Worm (Caenorhabditis elegans) whole organism, mixed stage, embryonic: Measurements from ENCODE around the gene Y53C12B.1.

Experiments
- M03D4.4 ChIP-seq: sonication (generic microtip); optimal IDR thresholded peaks from 2 replicates; lab custom pipeline; 2017; ENCODE audit warnings: mild to moderate bottlenecking, missing genetic modification characterization, missing compliant biosample characterization
- blmp-1 ChIP-seq: fragments of 150-350 bp; optimal IDR thresholded peaks from 2 replicates; lab custom pipeline; 2014; ENCODE audit warnings: missing biosample characterization, missing genetic modification characterization
- ceh-43 ChIP-seq: fragments of 200-800 bp; sonication (Bioruptor generic); optimal IDR thresholded peaks from 2 replicates; lab custom pipeline; 2018; ENCODE audit warnings: mild to moderate bottlenecking, missing genetic modification characterization, moderate library complexity, missing compliant biosample characterization
- ceh-83 ChIP-seq: fragments of 200-800 bp; sonication (Bioruptor generic); optimal IDR thresholded peaks from 2 replicates; lab custom pipeline; 2018; ENCODE audit warnings: mild to moderate bottlenecking, missing genetic modification characterization, missing compliant biosample characterization
- ces-1 ChIP-seq: fragments of 150-350 bp; optimal IDR thresholded peaks from 2 replicates; lab custom pipeline; 2014; ENCODE audit warnings: missing biosample characterization, missing genetic modification reagents, missing genetic modification characterization
- cnd-1 ChIP-seq: fragments of 200-800 bp; sonication (Bioruptor generic); optimal IDR thresholded peaks from 2 replicates; lab custom pipeline; 2018; ENCODE audit warnings: mild to moderate bottlenecking, missing genetic modification characterization, missing compliant biosample characterization
- elt-1 ChIP-seq: sonication (generic microtip); optimal IDR thresholded peaks from 2 replicates; lab custom pipeline; 2017; ENCODE audit warnings: missing genetic modification characterization, mild to moderate bottlenecking, missing compliant biosample characterization, antibody characterized with exemption, moderate library complexity, borderline replicate concordance; ENCODE audit not compliant: insufficient read depth
- elt-3 ChIP-seq: fragments of 150-350 bp; optimal IDR thresholded peaks from 2 replicates; lab custom pipeline; 2014; ENCODE audit warnings: missing biosample characterization, missing genetic modification characterization
- flh-1 ChIP-seq: fragments of 200-800 bp; sonication (Bioruptor generic); optimal IDR thresholded peaks from 2 replicates; lab custom pipeline; 2018; ENCODE audit warnings: mild to moderate bottlenecking, missing genetic modification characterization, moderate library complexity, missing compliant biosample characterization
- ham-2 ChIP-seq: fragments of 200-800 bp; sonication (Bioruptor generic); optimal IDR thresholded peaks from 2 replicates; lab custom pipeline; 2018; ENCODE audit warnings: mild to moderate bottlenecking, missing genetic modification characterization, missing compliant biosample characterization
- hlh-1 ChIP-seq: fragments of 150-350 bp; optimal IDR thresholded peaks from 2 replicates; lab custom pipeline; 2014; ENCODE audit warnings: missing biosample characterization, missing genetic modification reagents, missing genetic modification characterization
- lin-13 ChIP-seq: fragments of 150-350 bp; optimal IDR thresholded peaks from 2 replicates; lab custom pipeline; 2014; ENCODE audit warnings: missing biosample characterization, missing genetic modification characterization
- lin-32 ChIP-seq: fragments of 200-800 bp; sonication (Bioruptor generic); optimal IDR thresholded peaks from 2 replicates; lab custom pipeline; 2018; ENCODE audit warnings: mild to moderate bottlenecking, missing genetic modification characterization, missing compliant biosample characterization
- lsy-2 ChIP-seq: fragments of 150-350 bp; optimal IDR thresholded peaks from 2 replicates; lab custom pipeline; 2014; ENCODE audit warnings: missing biosample characterization, missing genetic modification characterization
- mep-1 ChIP-seq: fragments of 150-350 bp; optimal IDR thresholded peaks from 2 replicates; lab custom pipeline; 2017; ENCODE audit warnings: missing biosample characterization, missing genetic modification reagents, missing genetic modification characterization, inconsistent platforms
- nhr-12 ChIP-seq: fragments of 150-350 bp; optimal IDR thresholded peaks from 2 replicates; lab custom pipeline; 2014; ENCODE audit warnings: missing biosample characterization, missing genetic modification characterization
- nhr-2 ChIP-seq: fragments of 150-350 bp; optimal IDR thresholded peaks from 2 replicates; lab custom pipeline; 2014; ENCODE audit warnings: missing biosample characterization, missing genetic modification characterization
- nhr-28 ChIP-seq: fragments of 150-350 bp; optimal IDR thresholded peaks from 2 replicates; lab custom pipeline; 2014; ENCODE audit warnings: missing biosample characterization, missing genetic modification characterization
- nhr-76 ChIP-seq: sonication (generic microtip); optimal IDR thresholded peaks from 2 replicates; lab custom pipeline; 2017; ENCODE audit warnings: missing biosample characterization, missing genetic modification characterization
- pha-4 ChIP-seq: fragments of 150-350 bp; optimal IDR thresholded peaks from 2 replicates; lab custom pipeline; 2018; ENCODE audit warnings: missing biosample characterization, missing genetic modification reagents, missing genetic modification characterization
- sem-2 ChIP-seq: fragments of 200-800 bp; sonication (Bioruptor generic); optimal IDR thresholded peaks from 2 replicates; lab custom pipeline; 2018; ENCODE audit warnings: mild to moderate bottlenecking, missing genetic modification characterization, missing compliant biosample characterization
- sptf-1 ChIP-seq: sonication (generic microtip); optimal IDR thresholded peaks from 2 replicates; lab custom pipeline; 2017; ENCODE audit warnings: mild to moderate bottlenecking, missing genetic modification characterization, moderate library complexity, missing compliant biosample characterization
- unc-120 ChIP-seq: sonication (generic microtip); optimal IDR thresholded peaks from 2 replicates; lab custom pipeline; 2017; ENCODE audit warnings: missing genetic modification characterization, missing compliant biosample characterization; ENCODE audit not compliant: poor library complexity, severe bottlenecking
- unc-39 ChIP-seq: fragments of 150-350 bp; optimal IDR thresholded peaks from 2 replicates; lab custom pipeline; 2014; ENCODE audit warnings: missing biosample characterization, missing genetic modification characterization
- unc-62 ChIP-seq: fragments of 150-350 bp; optimal IDR thresholded peaks from 2 replicates; lab custom pipeline; 2014; ENCODE audit warnings: missing biosample characterization, missing genetic modification reagents, missing genetic modification characterization
- zip-8 ChIP-seq: fragments of 150-350 bp; optimal IDR thresholded peaks from 2 replicates; lab custom pipeline; 2014; ENCODE audit warnings: missing biosample characterization, missing genetic modification characterization

Gene Y53C12B.1

DNA sequence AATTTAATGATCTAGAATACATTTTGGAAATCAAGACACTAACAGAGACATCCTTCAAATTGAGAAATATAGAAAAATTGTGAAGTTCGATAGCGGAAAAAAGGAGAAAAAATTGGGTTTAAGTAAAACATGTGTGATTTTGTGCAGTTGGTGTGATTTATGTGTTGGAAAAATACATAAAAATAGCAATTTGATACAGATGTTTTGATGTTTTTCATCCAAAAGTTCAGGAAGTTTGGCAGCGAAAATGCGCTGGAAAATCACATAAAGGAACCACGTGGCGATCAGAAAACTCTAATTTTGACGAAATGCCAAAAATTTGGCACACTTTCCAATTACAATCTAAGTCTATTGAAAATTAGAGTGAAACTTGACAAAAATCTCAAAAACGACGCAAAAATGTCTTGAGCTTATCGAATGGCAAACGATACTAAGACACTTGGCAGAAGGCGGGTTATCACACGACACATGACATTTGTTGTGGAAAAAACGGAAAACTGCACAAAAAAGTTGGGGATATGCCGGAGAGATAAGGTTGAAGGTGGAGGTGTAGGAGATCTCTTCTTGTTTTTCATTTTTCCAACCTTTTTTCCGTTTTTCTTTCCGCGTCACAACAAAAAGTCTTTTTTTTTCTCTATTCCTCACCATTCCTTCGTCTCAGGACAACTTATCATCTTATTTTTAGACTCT lies 28.2 kb upstream of the Y53C12B.1 start, which contains the start of gene ZK1321.4:
ZK1321.4 (minus strand) TSS at position 51 of the 690 bp plus-strand sequence.
- TF ChIP-seq elt-3 (tag; lab: Kevin White, UChicago), result no peak
- TF ChIP-seq mep-1 (tag; lab: Kevin White, UChicago), result no peak
- no peak for TF ChIP-seq ceh-83 (GFP tag; lab: Kevin White, UChicago)
- TF ChIP-seq ces-1 (GFP tag; lab: Kevin White, UChicago), result no peak
- TF ChIP-seq cnd-1 (tag; lab: Kevin White, UChicago), result no peak
- no peak for TF ChIP-seq nhr-28
- TF ChIP-seq hlh-1 (tag; lab: Kevin White, UChicago), result peak; percentile 19
- TF ChIP-seq flh-1, result no peak
- TF ChIP-seq, all 35 proteins: peak for 1

DNA sequence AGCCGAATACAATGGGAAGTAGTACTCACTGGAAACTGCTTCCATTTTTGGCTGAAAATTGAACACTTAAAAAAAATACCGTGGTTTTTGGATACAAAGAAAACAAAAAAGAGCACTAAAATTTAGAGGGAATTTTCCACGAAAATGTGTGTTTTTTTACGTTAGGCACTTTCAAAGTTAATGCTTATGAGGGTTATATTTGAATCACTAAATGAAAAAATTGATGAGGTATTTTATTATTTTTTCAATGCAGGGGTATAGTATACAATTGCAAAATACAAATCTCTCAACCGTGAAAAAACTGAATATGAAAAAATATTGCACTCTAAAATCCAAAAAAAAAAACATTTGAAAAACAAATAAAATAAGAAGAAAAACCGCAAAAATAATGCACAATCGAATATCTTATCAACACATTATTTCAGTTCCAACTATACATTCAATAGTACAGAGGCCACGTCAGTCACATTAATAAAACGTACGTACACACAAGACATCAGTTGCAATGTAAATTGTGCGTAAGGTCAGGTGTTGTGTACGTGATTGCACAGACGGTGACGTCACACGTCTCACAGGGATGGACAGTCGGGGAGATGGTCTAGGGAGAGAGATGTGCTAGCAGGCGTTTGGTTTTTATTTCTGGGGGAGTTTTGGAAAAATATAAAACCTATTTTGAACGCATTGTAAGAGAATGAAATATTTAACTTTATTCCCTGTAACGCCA lies 24.1 kb upstream of the Y53C12B.1 start, which contains the start of gene aqp-10:
aqp-10 (minus strand) TSS at position 51 of the 724 bp plus-strand sequence.
- no peak for TF ChIP-seq sptf-1 (tag; lab: Kevin White, UChicago)
- TF ChIP-seq ces-1 (GFP tag; lab: Kevin White, UChicago), result no peak
- no peak for TF ChIP-seq M03D4.4 (tag; lab: Kevin White, UChicago)
- no peak for TF ChIP-seq unc-39 (tag; lab: Kevin White, UChicago)
- peak; percentile 20 for TF ChIP-seq lsy-2 (tag; lab: Kevin White, UChicago)
- TF ChIP-seq pha-4, result peak; percentile 32

DNA sequence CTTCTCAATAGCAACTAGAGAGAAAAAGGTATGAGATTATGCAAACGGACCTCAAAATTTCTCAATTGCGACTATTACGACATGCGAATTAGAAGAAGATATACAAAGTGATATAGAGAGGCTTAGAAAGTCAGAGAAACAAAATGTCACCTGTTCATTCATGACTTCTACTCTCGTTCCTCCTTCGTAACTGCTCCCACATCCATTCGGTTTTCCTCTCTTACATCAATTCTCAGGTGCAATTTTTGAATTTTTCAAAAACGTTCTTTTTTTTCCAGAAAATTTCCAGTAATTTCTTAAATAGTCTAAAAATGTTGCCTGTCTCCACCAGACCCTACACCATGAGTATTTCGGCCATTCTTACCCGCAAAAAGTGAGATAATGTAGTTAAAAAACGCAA lies 18.8 kb upstream of the Y53C12B.1 start:
- TF ChIP-seq sem-2 (GFP tag; lab: Kevin White, UChicago) (no peak), lin-32 (GFP tag; lab: Kevin White, UChicago) (no peak), hlh-1 (tag; lab: Kevin White, UChicago) (peak; percentile 69), unc-120 (tag; lab: Kevin White, UChicago) (peak; percentile 38), nhr-2 (tag; lab: Kevin White, UChicago) (no peak), blmp-1 (tag; lab: Kevin White, UChicago) (no peak), lin-13 (tag; lab: Kevin White, UChicago) (no peak), unc-39 (tag; lab: Kevin White, UChicago) (no peak)

DNA sequence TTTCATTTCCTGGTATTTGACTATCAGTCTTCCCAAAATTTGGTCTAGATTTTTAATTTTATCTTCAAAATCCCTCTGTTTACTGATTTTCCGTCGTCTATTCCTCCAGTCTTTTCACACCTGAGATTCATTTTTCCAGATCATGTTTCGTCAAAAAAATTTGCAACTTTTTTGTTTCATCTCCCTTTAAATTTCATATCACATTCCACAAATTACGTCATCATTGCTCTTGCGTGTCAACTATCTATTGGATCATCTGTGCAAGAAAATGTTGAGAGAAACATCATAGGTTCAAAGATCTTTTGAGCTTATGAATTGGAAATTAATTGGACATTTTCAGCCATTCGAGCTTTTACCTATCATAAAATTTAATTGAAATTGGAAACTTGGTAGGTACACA lies 13.5 kb upstream of the Y53C12B.1 start:
- TF ChIP-seq unc-62 (GFP tag; lab: Kevin White, UChicago), result no peak
- peak; percentile 56 for TF ChIP-seq zip-8 (tag; lab: Kevin White, UChicago)

DNA sequence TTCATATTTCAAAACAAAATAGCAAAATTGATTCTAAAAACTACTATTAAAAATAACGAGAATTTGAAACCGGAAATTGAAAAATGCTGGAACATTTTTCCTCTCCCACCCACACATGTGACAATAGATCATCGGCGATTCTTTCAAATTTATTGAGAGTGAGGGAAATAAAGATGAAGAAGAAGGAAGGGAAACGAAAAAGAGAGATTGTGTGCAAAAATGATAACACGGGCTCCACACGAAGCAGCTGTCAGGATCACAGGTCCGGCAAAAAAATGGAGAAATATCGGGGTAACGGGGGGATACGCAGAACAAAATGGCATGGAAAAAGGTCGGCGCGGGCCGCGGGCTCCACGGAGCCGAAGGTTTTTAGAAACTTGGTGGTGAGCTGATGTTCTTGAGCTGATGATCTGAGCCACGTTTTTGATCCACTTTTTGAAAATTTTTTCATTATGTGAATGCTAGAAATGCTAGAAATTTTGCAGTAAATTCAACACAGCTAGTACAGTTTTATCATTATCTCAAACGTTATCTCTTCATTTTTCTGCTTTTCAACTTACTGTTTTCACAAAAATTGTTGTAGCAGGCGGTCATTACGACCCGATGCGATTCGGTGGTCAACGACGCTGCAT lies 11.9 kb upstream of the Y53C12B.1 start, which contains the start of gene shk-1:
shk-1 (plus strand) TSS at position 582 of the 632 bp plus-strand sequence.
- peak; percentile 86 for TF ChIP-seq hlh-1 (tag; lab: Kevin White, UChicago)
- no peak for TF ChIP-seq lsy-2 (tag; lab: Kevin White, UChicago)
- TF ChIP-seq nhr-12, result no peak
- TF ChIP-seq cnd-1 (tag; lab: Kevin White, UChicago), result no peak
- TF ChIP-seq unc-120 (tag; lab: Kevin White, UChicago), result peak; percentile 55
- no peak for TF ChIP-seq ceh-43 (GFP tag; lab: Kevin White, UChicago)

DNA sequence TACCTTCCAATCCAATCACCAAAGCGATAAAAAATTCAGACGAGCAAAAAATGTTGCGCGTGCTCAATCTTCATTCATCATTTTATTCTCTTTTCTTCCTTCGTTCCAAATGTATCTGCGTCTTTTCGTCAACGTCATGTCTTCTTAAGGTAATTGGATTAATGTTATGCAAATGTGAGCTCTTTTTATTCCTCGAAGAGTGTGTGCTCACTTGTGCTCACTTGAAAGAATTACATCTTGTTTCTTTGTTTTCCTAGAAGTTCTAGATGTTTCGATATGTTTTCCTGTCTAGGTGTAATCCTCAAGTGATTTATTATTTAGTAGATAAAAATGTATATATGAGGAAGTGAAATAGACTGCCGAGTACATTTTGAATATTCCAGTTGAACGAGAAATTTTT lies 9.5 kb upstream of the Y53C12B.1 start:
- no peak for TF ChIP-seq elt-1
- no peak for TF ChIP-seq ham-2 (GFP tag; lab: Kevin White, UChicago)
- no peak for TF ChIP-seq unc-62 (GFP tag; lab: Kevin White, UChicago)
- no peak for TF ChIP-seq hlh-1 (tag; lab: Kevin White, UChicago)
- TF ChIP-seq ces-1 (GFP tag; lab: Kevin White, UChicago), result peak; percentile 81
- no peak for TF ChIP-seq nhr-12
- TF ChIP-seq ceh-83 (GFP tag; lab: Kevin White, UChicago), result no peak
- TF ChIP-seq nhr-76, result no peak
- no peak for TF ChIP-seq mep-1 (tag; lab: Kevin White, UChicago)
